Fruit fly (Drosophila melanogaster): ENCODE measurements around the gene CG13361.

- no peak for TF ChIP-seq Abd-B (GFP tag; optimal IDR thresholded peaks at IDR 0.05)
- TF ChIP-seq foxo (GFP tag; optimal IDR thresholded peaks at IDR 0.05), result no peak
- no peak for TF ChIP-seq N (GFP tag; optimal IDR thresholded peaks at IDR 0.05)
- no peak for TF ChIP-seq lola (GFP tag; optimal IDR thresholded peaks at IDR 0.05)
- TF ChIP-seq fru (GFP tag; optimal IDR thresholded peaks at IDR 0.05), result no peak
- TF ChIP-seq CG9705 (GFP tag; optimal IDR thresholded peaks at IDR 0.05), result no peak
- no peak for TF ChIP-seq OdsH (GFP tag; optimal IDR thresholded peaks at IDR 0.05)
- no peak for TF ChIP-seq pan (optimal IDR thresholded peaks at IDR 0.05)
- TF ChIP-seq Hnf4 (GFP tag; optimal IDR thresholded peaks at IDR 0.05), result no peak
- TF ChIP-seq sv (GFP tag; optimal IDR thresholded peaks at IDR 0.05), result no peak
- no peak for TF ChIP-seq Myc (optimal IDR thresholded peaks at IDR 0.05)
- TF ChIP-seq CrebA (GFP tag; optimal IDR thresholded peaks at IDR 0.05; ENCODE audit: borderline replicate concordance), result no peak
- no peak for TF ChIP-seq brk (GFP tag; optimal IDR thresholded peaks at IDR 0.05)
- TF ChIP-seq Mio (GFP tag; optimal IDR thresholded peaks at IDR 0.05), result no peak
Measured at dm6 chrX:756856-757255, 3.4 kb upstream of the CG13361 start.

Data from whole organism, wandering third instar larva.